Worm (Caenorhabditis elegans) whole organism, L4/young adult: Measurements from ENCODE around the gene BE10.5.

Experiments
- W03F9.2 ChIP-seq: fragments of 150-350 bp; optimal IDR thresholded peaks from 2 replicates; lab custom pipeline; 2014; ENCODE audit warnings: missing biosample characterization, missing genetic modification characterization
- dao-5 ChIP-seq: sonication (generic microtip); optimal IDR thresholded peaks from 2 replicates; lab custom pipeline; 2016; ENCODE audit warnings: missing genotype, missing genetic modification characterization, moderate library complexity, missing compliant biosample characterization
- him-1 ChIP-seq: sonication (generic microtip); optimal IDR thresholded peaks from 2 replicates; lab custom pipeline; 2016; ENCODE audit warnings: missing genotype, missing genetic modification reagents, missing genetic modification characterization, missing compliant biosample characterization

The BE10.5 gene

DNA sequence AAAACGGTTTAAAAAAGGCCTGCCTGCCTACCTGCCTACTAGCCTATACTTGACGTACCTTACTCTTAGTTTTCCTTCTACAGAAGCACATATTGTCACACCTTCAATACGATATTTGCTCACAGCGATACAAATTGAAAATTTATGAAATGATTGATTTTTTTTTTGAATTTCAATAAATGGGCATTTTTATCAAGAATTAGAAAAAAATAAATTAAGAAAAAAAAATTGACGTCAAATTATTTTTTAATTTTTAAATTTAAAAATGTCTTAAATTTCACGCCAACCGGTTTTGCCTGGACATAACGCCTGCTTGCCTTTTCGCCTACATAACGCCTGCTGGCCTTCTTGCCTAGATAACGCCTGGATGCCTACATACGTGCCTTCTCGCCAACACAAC is at the start of gene BE10.5:
Gene BE10.5 (minus strand): TSS at position 101 of the 400 bp plus-strand sequence.
- TF ChIP-seq W03F9.2 (tag; lab: Kevin White, UChicago) (no peak), him-1 (tag; lab: Kevin White, UChicago) (no peak)

DNA sequence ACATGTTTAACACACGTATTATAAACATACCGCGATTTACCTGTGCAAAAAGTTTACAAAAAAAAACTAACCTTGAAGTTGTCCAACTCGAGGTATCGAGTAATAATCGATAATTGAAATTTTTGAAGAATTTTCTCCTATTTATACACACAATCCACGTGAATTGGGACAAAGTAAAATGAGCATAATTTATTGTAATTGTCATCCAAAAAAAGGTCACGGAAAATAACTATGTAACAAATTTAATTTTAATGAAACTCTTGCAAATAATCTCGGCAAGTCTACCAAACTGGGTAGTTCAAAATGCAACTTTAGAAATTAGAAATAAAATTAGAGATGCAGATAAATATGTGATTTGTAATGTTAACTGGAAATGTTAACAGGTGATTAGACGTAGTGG is 48.8 kb upstream of the BE10.5 start, which contains the start of gene Y37D8A.5:
Gene Y37D8A.5 (minus strand): TSS at position 101 of the 400 bp plus-strand sequence.
- no peak for TF ChIP-seq him-1 (tag; lab: Kevin White, UChicago)
- no peak for TF ChIP-seq W03F9.2 (tag; lab: Kevin White, UChicago)
- no peak for TF ChIP-seq dao-5 (tag; lab: Kevin White, UChicago)

DNA sequence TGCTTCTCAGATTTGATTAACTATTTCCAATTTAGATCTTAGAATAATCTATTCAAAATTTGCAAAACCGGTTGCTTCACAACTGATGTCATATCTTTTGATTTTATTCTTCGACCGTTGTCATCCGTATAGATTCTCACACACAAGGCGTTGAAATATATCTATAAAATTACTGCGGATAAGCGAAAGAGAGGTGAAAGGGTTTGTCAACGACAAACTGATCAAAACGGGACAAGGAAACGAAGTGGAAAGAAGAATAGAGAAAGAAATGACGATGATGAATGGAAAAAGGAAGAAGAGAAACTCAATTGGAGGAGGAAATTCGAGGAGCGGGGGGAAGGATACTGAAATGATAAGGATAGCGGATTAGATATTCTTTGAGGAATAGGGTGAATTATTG is 44.4 kb upstream of the BE10.5 start:
- TF ChIP-seq dao-5 (tag; lab: Kevin White, UChicago): no peak
- no peak for TF ChIP-seq W03F9.2 (tag; lab: Kevin White, UChicago)
- TF ChIP-seq him-1 (tag; lab: Kevin White, UChicago): no peak

DNA sequence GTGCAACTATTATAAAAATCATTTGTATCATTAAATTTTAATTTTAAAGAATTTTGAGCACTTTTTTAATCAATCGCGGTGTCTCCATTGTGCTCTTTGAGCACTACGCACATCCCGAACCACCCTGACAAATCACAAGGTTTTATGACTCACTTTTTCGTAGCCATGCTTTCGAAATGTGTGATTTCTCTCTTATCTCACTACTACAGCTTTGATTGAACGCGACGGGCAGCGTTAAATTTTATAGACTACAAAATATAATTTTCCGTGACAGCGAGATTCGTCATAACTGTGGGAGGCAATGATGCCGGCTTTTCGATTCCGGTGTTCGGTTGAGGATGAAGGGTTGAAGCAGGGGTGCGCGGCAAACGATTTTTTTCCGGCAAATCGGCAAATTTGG is 43.1 kb upstream of the BE10.5 start:
- TF ChIP-seq dao-5 (tag; lab: Kevin White, UChicago) (no peak), him-1 (tag; lab: Kevin White, UChicago) (no peak), W03F9.2 (tag; lab: Kevin White, UChicago) (no peak)

DNA sequence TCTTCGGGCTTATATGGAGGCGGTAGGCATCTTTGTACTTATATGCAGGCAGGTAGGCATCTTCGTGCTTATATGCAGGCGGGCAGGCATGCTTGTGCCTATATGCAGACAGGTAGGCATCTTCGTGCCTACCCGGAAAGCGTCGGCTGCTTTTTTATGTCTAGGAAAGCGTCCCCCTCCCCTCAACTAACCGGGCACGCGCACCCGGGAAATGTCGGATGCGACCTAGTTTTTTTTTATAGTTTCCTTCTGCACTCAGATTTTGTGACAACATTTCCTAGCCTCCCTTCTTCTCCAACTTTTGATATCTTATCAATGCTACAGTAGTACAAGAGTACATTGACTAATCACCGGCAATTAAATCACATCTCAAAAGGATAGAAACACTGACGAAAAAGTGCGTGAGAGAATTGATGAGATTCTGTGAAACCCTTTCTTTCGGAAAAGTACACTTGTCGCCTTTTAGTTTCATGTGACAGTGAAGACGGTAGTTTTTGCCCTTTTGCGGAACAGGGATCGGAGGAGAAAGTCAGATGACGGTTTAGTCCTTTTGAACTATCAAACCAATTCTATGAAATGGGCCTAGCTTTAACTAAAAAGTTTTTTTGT is 42.5 kb upstream of the BE10.5 start:
- TF ChIP-seq him-1 (tag; lab: Kevin White, UChicago): no peak
- TF ChIP-seq dao-5 (tag; lab: Kevin White, UChicago): no peak
- TF ChIP-seq W03F9.2 (tag; lab: Kevin White, UChicago): no peak

DNA sequence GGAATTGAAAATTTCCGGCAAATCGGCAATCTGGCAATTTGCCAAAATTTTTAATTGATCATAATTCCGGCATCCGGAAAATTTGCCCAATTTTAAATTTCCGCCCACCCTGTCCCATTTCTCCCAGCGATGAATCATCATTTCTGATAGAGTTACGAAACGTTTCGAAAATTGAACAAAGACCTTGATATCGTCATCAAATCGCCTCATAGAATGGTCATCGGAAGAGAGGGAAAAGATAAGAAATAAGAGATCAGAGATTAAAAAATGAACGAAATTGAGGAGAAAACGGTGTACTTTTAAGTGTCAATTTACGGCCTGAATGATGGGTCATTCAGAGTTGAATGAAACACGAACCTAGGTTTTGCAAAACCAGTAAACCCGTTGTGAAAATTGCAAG is 41.0 kb upstream of the BE10.5 start:
- TF ChIP-seq dao-5 (tag; lab: Kevin White, UChicago): no peak
- no peak for TF ChIP-seq him-1 (tag; lab: Kevin White, UChicago)
- TF ChIP-seq W03F9.2 (tag; lab: Kevin White, UChicago): no peak

DNA sequence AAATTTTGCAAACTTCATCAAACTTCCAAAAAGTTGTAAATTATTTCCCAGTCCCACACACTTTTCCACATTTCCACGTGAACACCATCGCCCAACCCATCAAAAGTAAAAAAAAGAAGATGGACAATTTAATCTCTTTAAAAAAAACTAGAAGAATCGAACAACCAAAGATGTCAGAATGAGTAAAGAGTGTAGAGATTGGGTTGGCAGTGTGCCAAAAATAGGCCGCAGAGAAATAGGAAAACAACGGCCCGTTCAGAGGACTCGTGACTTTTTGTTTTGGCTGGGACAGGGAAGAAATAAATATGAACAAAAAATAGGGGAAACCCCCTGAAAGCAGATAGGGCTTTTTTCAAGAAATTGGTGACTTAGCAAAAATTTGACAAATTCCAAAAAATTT is 36.2 kb upstream of the BE10.5 start:
- TF ChIP-seq W03F9.2 (tag; lab: Kevin White, UChicago) (peak; percentile 16), dao-5 (tag; lab: Kevin White, UChicago) (no peak)

DNA sequence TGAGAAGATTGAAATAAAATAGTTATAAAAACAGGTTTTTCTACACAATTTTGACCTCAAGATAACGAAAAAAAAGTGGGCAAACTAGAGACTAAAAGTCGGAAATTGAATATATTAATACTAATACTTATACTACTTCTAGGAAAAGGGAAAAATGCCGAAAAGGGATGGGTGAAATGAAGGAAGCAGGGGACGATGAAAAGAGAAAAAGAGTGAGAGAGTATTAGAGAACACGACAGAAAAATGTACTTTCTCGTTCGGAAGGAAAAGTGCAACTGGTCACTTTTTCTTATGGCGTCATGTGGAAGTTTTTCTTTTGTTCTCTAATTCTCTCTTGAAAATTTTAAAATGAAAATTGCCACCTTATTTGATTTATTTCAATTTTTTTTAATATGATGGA is 34.7 kb upstream of the BE10.5 start:
- TF ChIP-seq him-1 (tag; lab: Kevin White, UChicago): no peak
- no peak for TF ChIP-seq dao-5 (tag; lab: Kevin White, UChicago)
- peak; percentile 40 for TF ChIP-seq W03F9.2 (tag; lab: Kevin White, UChicago)

DNA sequence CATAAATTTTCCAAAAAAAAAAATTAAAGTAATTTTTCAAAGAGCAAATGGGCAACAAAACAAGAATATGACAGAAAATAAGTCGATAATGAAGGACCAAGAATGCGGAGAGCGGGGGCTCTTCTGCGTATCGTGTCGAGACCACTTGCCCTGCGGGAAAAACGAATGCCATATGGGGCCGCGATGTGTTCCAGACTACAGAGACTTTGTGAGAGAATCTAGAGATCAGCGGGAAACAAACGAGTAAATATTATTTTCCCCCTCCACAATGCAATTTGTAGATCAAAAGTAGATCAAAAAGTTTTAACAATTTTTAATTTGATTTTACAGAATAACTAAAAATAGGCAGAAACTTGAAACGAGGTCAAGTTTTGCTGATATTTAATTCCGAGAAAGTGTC is 33.6 kb upstream of the BE10.5 start:
- TF ChIP-seq him-1 (tag; lab: Kevin White, UChicago) (no peak), dao-5 (tag; lab: Kevin White, UChicago) (no peak), W03F9.2 (tag; lab: Kevin White, UChicago) (no peak)

DNA sequence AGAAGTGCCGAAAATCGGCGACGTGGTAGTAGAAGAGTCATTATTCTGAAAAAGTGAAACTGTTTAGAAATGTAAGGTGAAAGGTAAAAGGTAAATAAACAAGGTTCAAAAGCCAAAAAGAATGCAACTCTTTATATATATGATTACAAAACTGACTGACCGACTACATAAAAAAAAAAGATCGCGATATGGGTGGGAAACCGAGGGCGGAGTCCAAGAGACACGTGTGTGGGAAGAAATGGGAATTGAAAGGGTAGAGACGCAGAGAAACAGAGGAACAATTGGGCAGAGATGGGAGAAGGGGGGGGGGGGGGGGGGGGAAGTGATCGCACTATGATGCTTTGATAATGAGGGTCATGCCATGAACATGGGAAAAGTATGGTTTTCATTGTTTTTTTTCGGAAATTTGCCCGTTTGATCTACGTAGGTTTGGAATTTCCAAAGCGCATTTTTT is 32.3 kb upstream of the BE10.5 start, which contains the start of gene Y37D8A.4:
Gene Y37D8A.4 (minus strand): TSS at position 51 of the 454 bp plus-strand sequence.
- TF ChIP-seq him-1 (tag; lab: Kevin White, UChicago): no peak
- no peak for TF ChIP-seq dao-5 (tag; lab: Kevin White, UChicago)
- no peak for TF ChIP-seq W03F9.2 (tag; lab: Kevin White, UChicago)

DNA sequence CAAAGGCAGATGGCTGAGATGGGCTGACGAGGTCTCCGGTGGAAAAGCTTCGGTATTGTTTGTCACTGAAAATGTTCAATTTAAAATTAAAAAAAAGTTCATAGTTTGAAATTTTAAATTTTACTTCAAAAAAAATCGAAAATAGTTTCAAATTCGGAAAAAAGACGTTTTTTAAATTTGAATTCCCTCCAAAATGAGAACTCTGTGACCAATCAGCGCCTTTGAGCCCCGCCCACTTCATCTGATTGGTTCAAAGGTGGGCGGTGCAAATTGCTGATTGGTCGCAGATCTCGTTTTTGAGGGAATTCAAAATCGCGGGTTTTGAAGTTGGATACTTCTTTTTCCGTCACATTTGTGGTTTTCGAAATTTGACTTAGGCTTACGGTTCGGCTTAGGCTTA is 31.7 kb upstream of the BE10.5 start:
- TF ChIP-seq W03F9.2 (tag; lab: Kevin White, UChicago): no peak
- TF ChIP-seq dao-5 (tag; lab: Kevin White, UChicago): no peak
- TF ChIP-seq him-1 (tag; lab: Kevin White, UChicago): no peak

DNA sequence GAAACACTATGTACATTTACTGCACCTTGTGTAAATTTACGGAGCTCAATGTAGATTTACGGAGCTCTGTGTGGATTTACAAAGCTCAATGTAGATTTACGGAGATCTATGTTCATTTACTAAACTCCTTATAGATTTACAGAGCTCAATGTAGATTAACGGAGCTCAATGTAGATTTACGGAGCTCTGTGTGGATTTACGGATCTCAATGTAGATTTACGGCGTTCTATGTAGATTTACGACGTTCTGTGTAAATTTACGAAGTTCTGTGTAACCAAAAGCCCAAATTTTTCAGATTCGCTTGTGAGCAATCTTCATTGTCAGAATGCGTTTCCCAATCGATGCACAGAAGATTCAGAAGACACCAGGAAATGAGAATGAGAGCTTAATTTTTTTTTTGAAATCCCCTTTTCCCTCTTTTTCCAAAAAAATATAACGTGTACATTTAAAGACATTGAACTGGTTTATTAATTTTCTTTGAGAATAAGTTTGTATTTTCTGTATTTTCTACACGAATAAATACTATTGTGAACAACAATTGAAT is 30.2 kb upstream of the BE10.5 start:
- TF ChIP-seq dao-5 (tag; lab: Kevin White, UChicago) (no peak), him-1 (tag; lab: Kevin White, UChicago) (no peak), W03F9.2 (tag; lab: Kevin White, UChicago) (no peak)

DNA sequence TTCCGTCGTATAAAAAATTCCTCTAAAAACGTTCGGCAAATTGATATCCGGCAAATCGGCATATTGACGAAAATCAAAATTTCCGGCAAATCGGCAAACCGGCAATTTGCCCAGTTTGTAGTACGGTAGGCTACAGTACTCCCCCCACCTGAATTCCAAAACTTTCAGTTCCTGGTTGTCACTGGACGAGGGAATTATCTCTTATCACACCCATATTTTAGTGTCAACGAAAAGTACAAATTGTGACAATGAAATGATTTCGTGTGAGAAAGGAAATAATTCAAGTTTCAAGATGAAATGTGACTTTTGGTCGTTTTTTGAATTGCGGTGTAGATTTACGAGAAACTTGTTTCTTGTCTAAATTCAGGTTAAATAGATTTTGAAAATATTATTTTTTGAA is 26.5 kb upstream of the BE10.5 start:
- TF ChIP-seq dao-5 (tag; lab: Kevin White, UChicago): no peak
- TF ChIP-seq him-1 (tag; lab: Kevin White, UChicago): no peak
- no peak for TF ChIP-seq W03F9.2 (tag; lab: Kevin White, UChicago)

DNA sequence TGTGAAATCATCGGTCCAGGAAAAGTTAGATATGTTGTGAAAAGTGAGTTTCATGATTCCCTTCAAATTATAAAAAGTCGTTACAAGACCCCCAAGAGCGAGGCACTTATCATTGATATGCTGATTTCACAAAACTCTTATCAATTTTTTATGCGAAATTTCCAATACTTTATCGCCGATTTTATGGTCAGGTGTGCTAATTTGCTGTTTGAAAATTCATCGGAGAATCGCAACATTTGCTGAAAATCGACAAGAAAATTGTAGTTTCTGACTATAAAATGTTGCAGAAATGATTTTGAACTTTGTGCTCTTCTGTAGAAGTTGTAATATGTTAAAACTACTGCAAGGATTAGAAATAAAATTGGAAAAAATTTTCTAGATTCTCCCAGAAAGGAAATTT is 25.1 kb upstream of the BE10.5 start:
- TF ChIP-seq W03F9.2 (tag; lab: Kevin White, UChicago): no peak
- TF ChIP-seq dao-5 (tag; lab: Kevin White, UChicago): no peak
- TF ChIP-seq him-1 (tag; lab: Kevin White, UChicago): no peak
